Worm (Caenorhabditis elegans): ENCODE data around the gene F44A2.7.

ce11 chrV:9274127-9275042, 46.9 kb upstream of the F44A2.7 start:
- TF ChIP-seq unc-62 (GFP tag; optimal IDR thresholded peaks at IDR 0.05) (peak; percentile 63), lin-13 (tag; optimal IDR thresholded peaks at IDR 0.05) (no peak), ztf-11 (tag; optimal IDR thresholded peaks at IDR 0.05) (no peak), elt-3 (tag; optimal IDR thresholded peaks at IDR 0.05) (no peak), blmp-1 (tag; optimal IDR thresholded peaks at IDR 0.05) (no peak), ces-1 (GFP tag; optimal IDR thresholded peaks at IDR 0.05) (no peak), nhr-28 (tag; optimal IDR thresholded peaks at IDR 0.05) (no peak), unc-39 (tag; optimal IDR thresholded peaks at IDR 0.05) (no peak), nhr-237 (tag; optimal IDR thresholded peaks at IDR 0.05) (no peak), mls-2 (tag; optimal IDR thresholded peaks at IDR 0.05) (no peak)

Measured in whole organism, mixed stage, embryonic.